Fruit fly (Drosophila melanogaster) whole organism, embryonic: ENCODE results near the gene meigo.

Source experiments
- Aef1 ChIP-seq: fragments of 200-800 bp; sonication (Bioruptor generic); IDR thresholded peaks from 3 replicates; pipeline ENCODE4 v1.3.6; 2022; ENCODE audit warnings: missing biosample characterization, missing genetic modification characterization
- BtbVII ChIP-seq: fragments of 200-800 bp; sonication (Bioruptor generic); optimal IDR thresholded peaks from 3 replicates; lab custom pipeline; 2017; ENCODE audit warnings: missing biosample characterization, mild to moderate bottlenecking, missing genetic modification characterization
- CG1024 ChIP-seq: fragments of 200-800 bp; sonication (Bioruptor generic); IDR thresholded peaks from 2 replicates; pipeline ENCODE4 v1.3.6; 2022; ENCODE audit warnings: missing biosample characterization, missing genetic modification characterization
- CG11723 ChIP-seq: fragments of 200-800 bp; sonication (Bioruptor generic); optimal IDR thresholded peaks from 2 replicates; lab custom pipeline; 2017; ENCODE audit warnings: missing biosample characterization, mild to moderate bottlenecking, missing genetic modification characterization
- CG12236 ChIP-seq: fragments of 200-800 bp; sonication (Bioruptor generic); optimal IDR thresholded peaks from 2 replicates; lab custom pipeline; 2016; ENCODE audit warnings: missing biosample characterization, missing genetic modification characterization
- CG12769 ChIP-seq: fragments of 200-800 bp; sonication (Bioruptor generic); optimal IDR thresholded peaks from 2 replicates; lab custom pipeline; 2019; ENCODE audit warnings: missing biosample characterization, mild to moderate bottlenecking, missing genetic modification characterization, moderate library complexity
- CG13296 ChIP-seq: fragments of 200-800 bp; sonication (Bioruptor generic); optimal IDR thresholded peaks from 3 replicates; lab custom pipeline; 2018; ENCODE audit warnings: missing biosample characterization, mild to moderate bottlenecking, missing genetic modification characterization
- CG14050 ChIP-seq: fragments of 200-800 bp; sonication (Bioruptor generic); IDR thresholded peaks from 3 replicates; pipeline ENCODE4 v1.3.6; 2022; ENCODE audit warnings: missing biosample characterization, missing genetic modification characterization
- CG15011 ChIP-seq: fragments of 200-800 bp; sonication (Bioruptor generic); optimal IDR thresholded peaks from 3 replicates; lab custom pipeline; 2018; ENCODE audit warnings: missing biosample characterization, mild to moderate bottlenecking, missing genetic modification characterization
- CG17568 ChIP-seq: fragments of 200-800 bp; sonication (Bioruptor generic); optimal IDR thresholded peaks from 2 replicates; lab custom pipeline; 2018; ENCODE audit warnings: missing biosample characterization, mild to moderate bottlenecking, missing genetic modification characterization, moderate library complexity
- CG31224 ChIP-seq: fragments of 200-800 bp; sonication (Bioruptor generic); IDR thresholded peaks from 2 replicates; pipeline ENCODE4 v1.3.6; 2022; ENCODE audit warnings: missing biosample characterization, missing genetic modification characterization
- CG32772 ChIP-seq: fragments of 200-800 bp; sonication (Bioruptor generic); IDR thresholded peaks from 2 replicates; pipeline ENCODE4 v1.3.6; 2022; ENCODE audit warnings: missing biosample characterization, missing genetic modification characterization
- CG34422 ChIP-seq: fragments of 200-800 bp; sonication (Bioruptor generic); IDR thresholded peaks from 3 replicates; pipeline ENCODE4 v1.3.6; 2022; ENCODE audit warnings: missing biosample characterization, missing genetic modification characterization
- CG3995 ChIP-seq: fragments of 200-800 bp; sonication (Bioruptor generic); optimal IDR thresholded peaks from 3 replicates; lab custom pipeline; 2016; ENCODE audit warnings: missing biosample characterization, missing genetic modification characterization
- CG4404 ChIP-seq: fragments of 200-800 bp; sonication (Bioruptor generic); IDR thresholded peaks from 2 replicates; pipeline ENCODE4 v1.3.6; 2022; ENCODE audit warnings: missing biosample characterization, missing genetic modification characterization
- CG8478 ChIP-seq: fragments of >200 bp; optimal IDR thresholded peaks from 2 replicates; lab custom pipeline; 2018
- CG9215 ChIP-seq: fragments of 200-800 bp; sonication (Bioruptor generic); IDR thresholded peaks from 2 replicates; pipeline ENCODE4 v1.3.6; 2022; ENCODE audit warnings: missing biosample characterization, missing genetic modification characterization
- CG9727 ChIP-seq: fragments of 200-800 bp; sonication (Bioruptor generic); optimal IDR thresholded peaks from 3 replicates; lab custom pipeline; 2017; ENCODE audit warnings: missing biosample characterization, mild to moderate bottlenecking, missing genetic modification characterization
- Camta ChIP-seq: fragments of 200-800 bp; sonication (Bioruptor generic); optimal IDR thresholded peaks from 2 replicates; lab custom pipeline; 2016; ENCODE audit warnings: missing biosample characterization, missing genetic modification characterization
- CoRest ChIP-seq: fragments of 200-800 bp; sonication (Bioruptor generic); optimal IDR thresholded peaks from 3 replicates; lab custom pipeline; 2018; ENCODE audit warnings: missing biosample characterization, mild to moderate bottlenecking, missing genetic modification characterization, moderate library complexity
- D19B ChIP-seq: fragments of 200-800 bp; sonication (Bioruptor generic); optimal IDR thresholded peaks from 2 replicates; lab custom pipeline; 2017; ENCODE audit warnings: missing biosample characterization, mild to moderate bottlenecking, missing genetic modification characterization
- Dfd ChIP-seq, 2 experiments: fragments of >200 bp; optimal IDR thresholded peaks; 2 replicates each; lab custom pipeline; 2017; ENCODE audit warnings: missing biosample characterization in 2 of 2, missing genetic modification characterization in 2 of 2
- Dip2 ChIP-seq: fragments of 200-800 bp; sonication (Bioruptor generic); IDR thresholded peaks from 2 replicates; pipeline ENCODE4 v1.3.6; 2022; ENCODE audit warnings: missing biosample characterization, missing genetic modification characterization
- E2f2 ChIP-seq: fragments of 200-800 bp; sonication (Bioruptor generic); IDR thresholded peaks from 2 replicates; pipeline ENCODE4 v1.3.6; 2022; ENCODE audit warnings: missing biosample characterization, missing genetic modification characterization
- H15 ChIP-seq: fragments of 200-800 bp; sonication (Bioruptor generic); IDR thresholded peaks from 3 replicates; pipeline ENCODE4 v1.3.6; 2022; ENCODE audit warnings: missing biosample characterization, missing genetic modification characterization
- HLHmδ ChIP-seq: fragments of 200-800 bp; sonication (Bioruptor generic); optimal IDR thresholded peaks from 2 replicates; lab custom pipeline; 2018; ENCODE audit warnings: missing biosample characterization, mild to moderate bottlenecking, missing genetic modification characterization, moderate library complexity
- Lpt ChIP-seq: fragments of >200 bp; optimal IDR thresholded peaks from 2 replicates; lab custom pipeline; 2018; ENCODE audit warnings: missing biosample characterization, missing genetic modification characterization
- Nf-YB ChIP-seq: fragments of 200-800 bp; sonication (Bioruptor generic); optimal IDR thresholded peaks from 3 replicates; lab custom pipeline; 2019; ENCODE audit warnings: missing biosample characterization, mild to moderate bottlenecking, missing genetic modification characterization, moderate library complexity
- NfI ChIP-seq: fragments of 200-800 bp; sonication (Bioruptor generic); optimal IDR thresholded peaks from 3 replicates; lab custom pipeline; 2018; ENCODE audit warnings: missing biosample characterization, mild to moderate bottlenecking, missing genetic modification characterization, moderate library complexity
- Rfx ChIP-seq: fragments of 200-800 bp; sonication (Bioruptor generic); IDR thresholded peaks from 2 replicates; pipeline ENCODE4 v1.3.6; 2022; ENCODE audit warnings: missing biosample characterization, missing genetic modification characterization
- Sin3A ChIP-seq: fragments of >200 bp; optimal IDR thresholded peaks from 2 replicates; lab custom pipeline; 2018
- Ssrp ChIP-seq: fragments of 200-800 bp; sonication (Bioruptor generic); optimal IDR thresholded peaks from 2 replicates; lab custom pipeline; 2018; ENCODE audit warnings: missing biosample characterization, mild to moderate bottlenecking, missing genetic modification characterization, moderate library complexity
- Taf1 ChIP-seq: fragments of 200-800 bp; sonication (Bioruptor generic); IDR thresholded peaks from 2 replicates; pipeline ENCODE4 v1.3.6; 2022; ENCODE audit warnings: missing biosample characterization, missing genetic modification characterization
- Trl ChIP-seq, 3 experiments: fragments of >200 bp in 2 of 3; fragments of 200-800 bp in 1 of 3; sonication (Bioruptor generic) in 1 of 3; optimal IDR thresholded peaks; 2 replicates in 1 of 3; 3 replicates in 2 of 3; lab custom pipeline; 2016 to 2017; ENCODE audit warnings: missing biosample characterization in 1 of 3, missing genetic modification characterization in 1 of 3
- corto ChIP-seq: fragments of 200-800 bp; sonication (Bioruptor generic); optimal IDR thresholded peaks from 2 replicates; lab custom pipeline; 2016; ENCODE audit warnings: missing biosample characterization, mild to moderate bottlenecking, missing genetic modification characterization, moderate library complexity
- crol ChIP-seq: fragments of 200-800 bp; sonication (Bioruptor generic); IDR thresholded peaks from 2 replicates; pipeline ENCODE4 v1.3.6; 2022; ENCODE audit warnings: missing biosample characterization, missing genetic modification characterization
- disco-r ChIP-seq: fragments of 200-800 bp; sonication (Bioruptor generic); optimal IDR thresholded peaks from 2 replicates; lab custom pipeline; 2016; ENCODE audit warnings: missing biosample characterization, missing genetic modification characterization
- dmrt11E ChIP-seq: fragments of 200-800 bp; sonication (Bioruptor generic); optimal IDR thresholded peaks from 3 replicates; lab custom pipeline; 2018; ENCODE audit warnings: missing biosample characterization, mild to moderate bottlenecking, missing genetic modification characterization, moderate library complexity
- emc ChIP-seq: fragments of 200-800 bp; sonication (Bioruptor generic); optimal IDR thresholded peaks from 2 replicates; lab custom pipeline; 2016; ENCODE audit warnings: missing biosample characterization, missing genetic modification characterization
- eyg ChIP-seq: fragments of 200-800 bp; sonication (Bioruptor generic); optimal IDR thresholded peaks from 3 replicates; lab custom pipeline; 2016; ENCODE audit warnings: missing biosample characterization, missing genetic modification characterization
- gcm ChIP-seq: fragments of 200-800 bp; sonication (Bioruptor generic); optimal IDR thresholded peaks from 2 replicates; lab custom pipeline; 2019; ENCODE audit warnings: missing biosample characterization, mild to moderate bottlenecking, missing genetic modification characterization, moderate library complexity
- gro ChIP-seq: fragments of 200-800 bp; sonication (Bioruptor generic); optimal IDR thresholded peaks from 2 replicates; lab custom pipeline; 2016; ENCODE audit warnings: missing biosample characterization, missing genetic modification characterization
- mirr ChIP-seq: fragments of 200-800 bp; sonication (Bioruptor generic); optimal IDR thresholded peaks from 3 replicates; lab custom pipeline; 2018; ENCODE audit warnings: missing biosample characterization, mild to moderate bottlenecking, missing genetic modification characterization
- pho ChIP-seq: fragments of 200-800 bp; sonication (Bioruptor generic); optimal IDR thresholded peaks from 2 replicates; lab custom pipeline; 2016; ENCODE audit warnings: missing biosample characterization, missing genetic modification characterization
- rib ChIP-seq: fragments of 200-800 bp; sonication (Bioruptor generic); IDR thresholded peaks from 2 replicates; pipeline ENCODE4 v1.3.6; 2022; ENCODE audit warnings: missing biosample characterization, missing genetic modification characterization
- sisA ChIP-seq: fragments of 200-800 bp; sonication (Bioruptor generic); IDR thresholded peaks from 2 replicates; pipeline ENCODE4 v1.3.6; 2022; ENCODE audit warnings: missing biosample characterization, missing genetic modification characterization
- tgo ChIP-seq: fragments of 200-800 bp; sonication (Bioruptor generic); IDR thresholded peaks from 3 replicates; pipeline ENCODE4 v1.3.6; 2022; ENCODE audit warnings: missing biosample characterization, missing genetic modification characterization
- toy ChIP-seq: fragments of 200-800 bp; sonication (Bioruptor generic); IDR thresholded peaks from 2 replicates; pipeline ENCODE4 v1.3.6; 2022; ENCODE audit warnings: missing biosample characterization, missing genetic modification characterization
- ttk ChIP-seq: fragments of 200-800 bp; sonication (Bioruptor generic); IDR thresholded peaks from 2 replicates; pipeline ENCODE4 v2.1.2; 2022; ENCODE audit warnings: missing biosample characterization, missing genetic modification characterization
- unpg ChIP-seq: fragments of 200-800 bp; sonication (Bioruptor generic); optimal IDR thresholded peaks from 3 replicates; lab custom pipeline; 2018; ENCODE audit warnings: missing biosample characterization, mild to moderate bottlenecking, missing genetic modification characterization, moderate library complexity
- vnd ChIP-seq: fragments of 200-800 bp; sonication (Bioruptor generic); IDR thresholded peaks from 3 replicates; pipeline ENCODE4 v1.3.6; 2022; ENCODE audit warnings: missing biosample characterization, missing genetic modification characterization; ENCODE audit not compliant: partially characterized antibody
- zf30C ChIP-seq: fragments of 200-800 bp; sonication (Bioruptor generic); optimal IDR thresholded peaks from 3 replicates; lab custom pipeline; 2018; ENCODE audit warnings: missing biosample characterization, mild to moderate bottlenecking, missing genetic modification characterization

Gene meigo

DNA sequence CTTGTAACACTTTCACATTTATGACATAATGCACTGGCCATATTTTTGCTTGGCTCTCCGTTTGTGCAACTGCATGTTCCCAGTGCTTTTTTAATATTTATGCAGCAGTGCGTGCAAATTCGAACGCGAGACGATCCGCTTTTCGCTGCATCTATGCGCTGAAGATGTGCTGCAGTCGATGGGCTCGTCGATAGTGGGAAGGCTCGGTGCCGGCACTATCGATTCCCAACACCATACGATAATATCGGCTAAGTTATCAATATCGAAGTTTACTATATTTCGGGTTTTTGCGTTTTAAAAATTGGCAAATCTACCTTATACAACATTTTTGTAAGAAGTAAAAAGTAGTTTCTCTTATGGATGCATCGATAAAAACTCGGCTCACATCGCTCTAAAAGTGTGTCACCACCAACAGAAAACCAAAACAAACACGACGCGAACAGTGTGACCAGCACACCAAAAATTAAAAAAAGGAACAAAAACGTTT lies 40.4 kb upstream of the meigo start, which contains the start of gene RhoGAP93B (continued):
- TF ChIP-seq E2f2 (GFP tag; lab: Robert Waterston, UW) (peak; percentile 84), Taf1 (GFP tag; lab: Robert Waterston, UW) (peak; percentile 80), Nf-YB (peak; percentile 53), Ssrp (tag; lab: Kevin White, UChicago) (peak; percentile 76), H15 (GFP tag; lab: Robert Waterston, UW) (peak; percentile 90), CG11723 (peak; percentile 49), emc (GFP tag; lab: Kevin White, UChicago) (peak; percentile 84), CG8478 (lab: Kevin White, UChicago) (no peak), CG1024 (GFP tag; lab: Robert Waterston, UW) (peak; percentile 84), D19B (peak; percentile 35), pho (GFP tag; lab: Kevin White, UChicago) (peak; percentile 93), Aef1 (peak; percentile 96), crol (GFP tag; lab: Robert Waterston, UW) (peak; percentile 39; the same call in 1 of the 2 replicates), gro (GFP tag; lab: Kevin White, UChicago) (peak; percentile 92), mirr (peak; percentile 62), unpg (peak; percentile 65), disco-r (no peak), vnd (peak; percentile 100), CG14050 (GFP tag; lab: Robert Waterston, UW) (peak; percentile 81), NfI (GFP tag; lab: Kevin White, UChicago) (peak; percentile 74), BtbVII (GFP tag; lab: Kevin White, UChicago) (peak; percentile 35), Rfx (GFP tag; lab: Robert Waterston, UW) (peak; percentile 91), CG34422 (GFP tag; lab: Robert Waterston, UW) (peak; percentile 94), CG32772 (peak; percentile 86), corto (GFP tag; lab: Kevin White, UChicago) (no peak), sisA (GFP tag; lab: Robert Waterston, UW) (peak; percentile 96), eyg (GFP tag; lab: Kevin White, UChicago) (peak; percentile 78), CG31224 (peak; percentile 85), Trl (optimal IDR thresholded peaks at IDR 0.05; lab: Kevin White, UChicago) (no peak), Trl (GFP tag; optimal IDR thresholded peaks at IDR 0.05; lab: Kevin White, UChicago) (peak; percentile 86), Dfd (GFP tag; optimal IDR thresholded peaks at IDR 0.05; lab: Kevin White, UChicago) (no peak), CG17568 (GFP tag; lab: Kevin White, UChicago) (no peak), CG15011 (no peak), ttk (GFP tag; lab: Robert Waterston, UW) (peak; percentile 89), Lpt (GFP tag; lab: Kevin White, UChicago) (no peak), dmrt11E (peak; percentile 73), rib (GFP tag; lab: Robert Waterston, UW) (peak; percentile 88), gcm (GFP tag; lab: Kevin White, UChicago) (peak; percentile 60), toy (GFP tag; lab: Robert Waterston, UW) (peak; percentile 68; the same call in 1 of the 2 replicates), CoRest (peak; percentile 83), Sin3A (lab: Kevin White, UChicago) (peak; percentile 99), HLHmδ (GFP tag; lab: Kevin White, UChicago) (peak; percentile 57), Camta (GFP tag; lab: Kevin White, UChicago) (peak; percentile 76), tgo (GFP tag; lab: Robert Waterston, UW) (peak; percentile 80), zf30C (GFP tag; lab: Kevin White, UChicago) (no peak), CG4404 (peak; percentile 94), CG12769 (no peak), CG13296 (peak; percentile 64), CG3995 (GFP tag; lab: Kevin White, UChicago) (peak; percentile 51), Dip2 (GFP tag; lab: Robert Waterston, UW) (peak; percentile 15; the same call in 1 of the 2 replicates), CG12236 (GFP tag; lab: Kevin White, UChicago) (peak; percentile 57), CG9215 (GFP tag; lab: Robert Waterston, UW) (peak; percentile 90), CG9727 (peak; percentile 90)
